Fruit fly (Drosophila melanogaster) whole organism, pupa: ENCODE data around the gene Cp36.

ENCODE experiments used
- CG17806 ChIP-seq: fragments of 200-800 bp; sonication (Bioruptor generic); optimal IDR thresholded peaks from 2 replicates; lab custom pipeline; 2018; ENCODE audit warnings: missing biosample characterization, mild to moderate bottlenecking, missing genetic modification characterization, moderate library complexity
- CG32121 ChIP-seq: fragments of 200-800 bp; sonication (Bioruptor generic); IDR thresholded peaks from 2 replicates; pipeline ENCODE4 v1.3.6; 2022; ENCODE audit warnings: missing biosample characterization, missing genetic modification characterization
- CG9948 ChIP-seq: fragments of 200-800 bp; sonication (Bioruptor generic); optimal IDR thresholded peaks from 2 replicates; lab custom pipeline; 2018; ENCODE audit warnings: missing biosample characterization, mild to moderate bottlenecking, missing genetic modification characterization, moderate library complexity
- fd96Ca ChIP-seq: fragments of 200-800 bp; sonication (Bioruptor generic); IDR thresholded peaks from 3 replicates; pipeline ENCODE4 v1.3.6; 2022; ENCODE audit warnings: missing biosample characterization, missing genetic modification characterization
- gl ChIP-seq: fragments of 200-800 bp; sonication (Bioruptor generic); optimal IDR thresholded peaks from 2 replicates; lab custom pipeline; 2018; ENCODE audit warnings: missing biosample characterization, mild to moderate bottlenecking, missing genetic modification characterization

- TF ChIP-seq gl (tag; lab: Kevin White, UChicago) (no peak), CG17806 (peak; percentile 12), fd96Ca (GFP tag; lab: Robert Waterston, UW) (peak; percentile 63), CG32121 (GFP tag; lab: Robert Waterston, UW) (0 out of 2 replicates have a peak, but pooled peaks have one; percentile 21), CG9948 (tag; lab: Kevin White, UChicago) (peak; percentile 41)
These were observed 12.4 kb downstream of the Cp36 start for dm6 chrX:8491452-8492046.
